In the genomic region with DNA sequence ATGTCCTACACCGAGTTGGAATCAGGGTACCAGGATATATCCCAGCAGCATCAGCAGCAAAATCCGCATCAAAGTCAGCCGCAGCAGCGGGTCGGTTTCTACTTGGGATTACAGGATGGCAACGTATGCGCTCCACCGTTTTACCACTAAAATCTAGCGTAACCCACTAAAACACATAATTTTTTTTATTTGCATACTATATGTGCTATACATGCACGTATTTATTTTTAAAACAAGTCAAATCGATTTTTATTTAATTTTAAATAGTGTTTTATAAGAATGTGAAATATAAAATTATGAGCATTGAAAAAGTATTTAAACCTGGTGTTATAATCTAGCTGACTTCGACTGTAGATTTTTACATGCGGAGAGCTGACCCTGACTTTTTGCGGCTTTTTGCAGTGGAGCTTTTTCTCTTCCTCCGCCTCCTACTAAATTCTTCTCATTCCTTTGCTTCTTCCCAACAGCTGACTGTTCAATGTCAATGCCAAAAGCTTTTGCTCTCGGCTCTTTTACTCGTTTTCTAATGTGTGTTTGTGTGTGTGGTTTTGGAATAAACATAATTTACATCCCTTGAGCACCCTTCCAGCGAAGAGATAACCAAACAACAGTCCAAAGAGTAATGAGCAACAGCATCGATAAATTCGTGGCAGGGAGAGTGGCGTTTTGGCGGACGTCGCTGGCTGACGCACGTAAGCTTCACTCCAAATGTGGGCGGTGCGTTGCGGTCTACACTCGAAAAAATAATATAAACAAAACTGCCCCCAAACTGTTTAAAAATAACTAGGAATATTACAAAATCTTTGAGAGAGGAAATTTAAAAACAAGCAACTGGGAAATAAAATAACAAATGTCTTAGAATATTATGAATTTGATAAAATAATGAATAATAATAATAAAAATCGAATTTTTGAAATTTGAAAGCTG, we compare ENCODE assay signal across 1 fruit fly cellular context.
TF ChIP-seq lines count a peak whose summit lies in the region.

No protein-coding gene starts in this region.

TF ChIP-seq in whole organism, embryonic, 481 proteins besides CTCF, POLR2A, EP300 and RAD21 (continued from another document and continues in another):
- TF ChIP-seq CG10654 (GFP tag; optimal IDR thresholded peaks at IDR 0.05; lab: Kevin White, UChicago) (peak; percentile 6), CG8944 (GFP tag; optimal IDR thresholded peaks at IDR 0.05; lab: Kevin White, UChicago) (no peak), CG10959 (GFP tag; IDR thresholded peaks at IDR 0.05; lab: Robert Waterston, UW) (no peak), wor (GFP tag; IDR thresholded peaks at IDR 0.05; lab: Robert Waterston, UW) (no peak), otp (GFP tag; IDR thresholded peaks at IDR 0.05; lab: Robert Waterston, UW) (no peak), fru (optimal IDR thresholded peaks at IDR 0.05; lab: Kevin White, UChicago) (no peak), zfh1 (GFP tag; IDR thresholded peaks at IDR 0.05; lab: Robert Waterston, UW) (0 out of 3 replicates have a peak, but pooled peaks have one; percentile 5), CG14710 (tag; optimal IDR thresholded peaks at IDR 0.05; lab: Kevin White, UChicago) (peak; percentile 23), CG18599 (GFP tag; optimal IDR thresholded peaks at IDR 0.05; lab: Kevin White, UChicago) (peak; percentile 76), CG15601 (tag; optimal IDR thresholded peaks at IDR 0.05; lab: Kevin White, UChicago) (no peak), CG16863 (GFP tag; optimal IDR thresholded peaks at IDR 0.05; lab: Kevin White, UChicago) (no peak), mld (GFP tag; IDR thresholded peaks at IDR 0.05; lab: Robert Waterston, UW; ENCODE audit: partially characterized antibody) (no peak), CG31441 (GFP tag; IDR thresholded peaks at IDR 0.05; lab: Robert Waterston, UW) (peak; percentile 58), Dip3 (GFP tag; optimal IDR thresholded peaks at IDR 0.05; lab: Kevin White, UChicago) (no peak), CG2889 (GFP tag; IDR thresholded peaks at IDR 0.05; lab: Robert Waterston, UW) (no peak), CG1603 (tag; optimal IDR thresholded peaks at IDR 0.05; lab: Kevin White, UChicago) (no peak), fd102C (GFP tag; optimal IDR thresholded peaks at IDR 0.05; lab: Kevin White, UChicago) (no peak), Hmx (GFP tag; optimal IDR thresholded peaks at IDR 0.05; lab: Kevin White, UChicago) (no peak), Aef1 (GFP tag; IDR thresholded peaks at IDR 0.05; lab: Robert Waterston, UW) (peak; percentile 42; the same call in 1 of the 3 replicates), CG7987 (GFP tag; optimal IDR thresholded peaks at IDR 0.05; lab: Kevin White, UChicago) (no peak), ind (GFP tag; optimal IDR thresholded peaks at IDR 0.05; lab: Kevin White, UChicago) (peak; percentile 39), CG11560 (tag; IDR thresholded peaks at IDR 0.05; lab: Robert Waterston, UW) (no peak), sna (GFP tag; IDR thresholded peaks at IDR 0.05; lab: Robert Waterston, UW; ENCODE audit: partially characterized antibody) (no peak), NC2β (GFP tag; optimal IDR thresholded peaks at IDR 0.05; lab: Kevin White, UChicago) (no peak), dmrt11E (tag; optimal IDR thresholded peaks at IDR 0.05; lab: Kevin White, UChicago) (no peak), Antp (GFP tag; optimal IDR thresholded peaks at IDR 0.05; lab: Kevin White, UChicago) (no peak), sc (optimal IDR thresholded peaks at IDR 0.05; lab: Kevin White, UChicago) (no peak), sc (GFP tag; optimal IDR thresholded peaks at IDR 0.05; lab: Kevin White, UChicago) (no peak), ATbp (GFP tag; optimal IDR thresholded peaks at IDR 0.05; lab: Kevin White, UChicago) (no peak), caup (GFP tag; optimal IDR thresholded peaks at IDR 0.05; lab: Kevin White, UChicago; ENCODE audit: severe bottlenecking) (no peak), Bdp1 (GFP tag; optimal IDR thresholded peaks at IDR 0.05; lab: Kevin White, UChicago) (no peak), CG11695 (GFP tag; IDR thresholded peaks at IDR 0.05; lab: Robert Waterston, UW) (peak; percentile 60; the same call in 2 of the 3 replicates), pita (GFP tag; optimal IDR thresholded peaks at IDR 0.05; lab: Kevin White, UChicago) (no peak), nom (GFP tag; optimal IDR thresholded peaks at IDR 0.05; lab: Kevin White, UChicago) (peak; percentile 24), CG7357 (GFP tag; IDR thresholded peaks at IDR 0.05; lab: Robert Waterston, UW) (peak; percentile 24; the same call in 1 of the 3 replicates), CG2120 (GFP tag; optimal IDR thresholded peaks at IDR 0.05; lab: Kevin White, UChicago) (peak; percentile 26), Sin3A (optimal IDR thresholded peaks at IDR 0.05; lab: Kevin White, UChicago) (no peak), pros (GFP tag; optimal IDR thresholded peaks at IDR 0.05; lab: Kevin White, UChicago) (no peak), NK7.1 (GFP tag; optimal IDR thresholded peaks at IDR 0.05; lab: Kevin White, UChicago) (no peak), CG6813 (GFP tag; optimal IDR thresholded peaks at IDR 0.05; lab: Kevin White, UChicago) (no peak), unpg (GFP tag; optimal IDR thresholded peaks at IDR 0.05; lab: Kevin White, UChicago) (peak; percentile 52), cad (GFP tag; optimal IDR thresholded peaks at IDR 0.05; lab: Kevin White, UChicago) (no peak), pnt (GFP tag; optimal IDR thresholded peaks at IDR 0.05; lab: Kevin White, UChicago) (no peak), hkb (optimal IDR thresholded peaks at IDR 0.05; lab: Kevin White, UChicago) (no peak), hkb (GFP tag; IDR thresholded peaks at IDR 0.05; lab: Robert Waterston, UW) (0 out of 2 replicates have a peak, but pooled peaks have one; percentile 22), CG3726 (GFP tag; IDR thresholded peaks at IDR 0.05; lab: Robert Waterston, UW) (0 out of 3 replicates have a peak, but pooled peaks have one; percentile 13), bigmax (GFP tag; optimal IDR thresholded peaks at IDR 0.05; lab: Kevin White, UChicago) (no peak), wdn (GFP tag; IDR thresholded peaks at IDR 0.05; lab: Robert Waterston, UW) (no peak), Neu2 (GFP tag; optimal IDR thresholded peaks at IDR 0.05; lab: Kevin White, UChicago; ENCODE audit: borderline replicate concordance) (no peak), CG6791 (GFP tag; IDR thresholded peaks at IDR 0.05; lab: Robert Waterston, UW; ENCODE audit: partially characterized antibody) (no peak), chinmo (GFP tag; IDR thresholded peaks at IDR 0.05; lab: Robert Waterston, UW; ENCODE audit: partially characterized antibody) (peak; percentile 72; the same call in 1 of the 4 replicates), usp (GFP tag; optimal IDR thresholded peaks at IDR 0.05; lab: Kevin White, UChicago) (no peak), CG9797 (GFP tag; optimal IDR thresholded peaks at IDR 0.05; lab: Kevin White, UChicago) (no peak), hth (optimal IDR thresholded peaks at IDR 0.05; lab: Kevin White, UChicago) (no peak), Gsc (GFP tag; IDR thresholded peaks at IDR 0.05; lab: Robert Waterston, UW) (no peak), CG12769 (tag; optimal IDR thresholded peaks at IDR 0.05; lab: Kevin White, UChicago) (peak; percentile 53), sim (GFP tag; IDR thresholded peaks at IDR 0.05; lab: Robert Waterston, UW) (no peak), danr (GFP tag; IDR thresholded peaks at IDR 0.05; lab: Robert Waterston, UW) (no peak), MBD-R2 (GFP tag; IDR thresholded peaks at IDR 0.05; lab: Robert Waterston, UW) (peak; percentile 41; the same call in 1 of the 2 replicates), HmgZ (tag; optimal IDR thresholded peaks at IDR 0.05; lab: Kevin White, UChicago) (no peak), CG12299 (tag; optimal IDR thresholded peaks at IDR 0.05; lab: Kevin White, UChicago) (no peak), CG14441 (GFP tag; IDR thresholded peaks at IDR 0.05; lab: Robert Waterston, UW) (peak; percentile 46), sens (GFP tag; lab: Kevin White, UChicago) (no peak), pum (GFP tag; optimal IDR thresholded peaks at IDR 0.05; lab: Kevin White, UChicago) (no peak), Xrp1 (GFP tag; IDR thresholded peaks at IDR 0.05; lab: Robert Waterston, UW) (peak; percentile 22; the same call in 1 of the 2 replicates), cwo (GFP tag; optimal IDR thresholded peaks at IDR 0.05; lab: Kevin White, UChicago) (peak; percentile 15), CG6654 (GFP tag; optimal IDR thresholded peaks at IDR 0.05; lab: Kevin White, UChicago) (no peak), nerfin-1 (tag; optimal IDR thresholded peaks at IDR 0.05; lab: Kevin White, UChicago) (peak; percentile 51), gro (GFP tag; optimal IDR thresholded peaks at IDR 0.05; lab: Kevin White, UChicago) (peak; percentile 18), rib (GFP tag; IDR thresholded peaks at IDR 0.05; lab: Robert Waterston, UW) (peak; percentile 70; the same call in 1 of the 2 replicates), insv (GFP tag; optimal IDR thresholded peaks at IDR 0.05; lab: Kevin White, UChicago) (no peak), CG5953 (GFP tag; IDR thresholded peaks at IDR 0.05; lab: Robert Waterston, UW) (0 out of 2 replicates have a peak, but pooled peaks have one; percentile 32), row (GFP tag; IDR thresholded peaks at IDR 0.05; lab: Robert Waterston, UW) (peak; percentile 37), bbx (GFP tag; IDR thresholded peaks at IDR 0.05; lab: Robert Waterston, UW; ENCODE audit: partially characterized antibody) (no peak), CG7928 (GFP tag; optimal IDR thresholded peaks at IDR 0.05; lab: Kevin White, UChicago) (no peak), fu2 (GFP tag; optimal IDR thresholded peaks at IDR 0.05; lab: Kevin White, UChicago) (no peak), eyg (GFP tag; optimal IDR thresholded peaks at IDR 0.05; lab: Kevin White, UChicago) (no peak), CG30403 (GFP tag; optimal IDR thresholded peaks at IDR 0.05; lab: Kevin White, UChicago) (no peak), CG13424 (tag; optimal IDR thresholded peaks at IDR 0.05; lab: Kevin White, UChicago) (no peak), CG12744 (GFP tag; optimal IDR thresholded peaks at IDR 0.05; lab: Kevin White, UChicago) (no peak), CG42726 (GFP tag; IDR thresholded peaks at IDR 0.05; lab: Robert Waterston, UW; ENCODE audit: partially characterized antibody) (no peak), gcm (GFP tag; optimal IDR thresholded peaks at IDR 0.05; lab: Kevin White, UChicago) (no peak), CG10462 (GFP tag; optimal IDR thresholded peaks at IDR 0.05; lab: Kevin White, UChicago) (no peak), CG11696 (GFP tag; IDR thresholded peaks at IDR 0.05; lab: Robert Waterston, UW) (peak; percentile 74), Spps (tag; optimal IDR thresholded peaks at IDR 0.05; lab: Kevin White, UChicago) (no peak), CG10274 (GFP tag; optimal IDR thresholded peaks at IDR 0.05; lab: Kevin White, UChicago) (no peak), CG31224 (GFP tag; IDR thresholded peaks at IDR 0.05; lab: Robert Waterston, UW) (peak; percentile 16; the same call in 1 of the 2 replicates), bcd (GFP tag; optimal IDR thresholded peaks at IDR 0.05; lab: Kevin White, UChicago) (peak; percentile 37), esg (GFP tag; conservative IDR thresholded peaks at IDR 0.05; lab: Robert Waterston, UW) (no peak), CG3838 (GFP tag; optimal IDR thresholded peaks at IDR 0.05; lab: Kevin White, UChicago) (no peak), MESR4 (GFP tag; optimal IDR thresholded peaks at IDR 0.05; lab: Kevin White, UChicago) (no peak), tll (GFP tag; optimal IDR thresholded peaks at IDR 0.05; lab: Kevin White, UChicago) (no peak), kni (GFP tag; optimal IDR thresholded peaks at IDR 0.05; lab: Kevin White, UChicago) (no peak), Ravus (GFP tag; IDR thresholded peaks at IDR 0.05; lab: Robert Waterston, UW) (peak; percentile 20; the same call in 1 of the 2 replicates), zen (tag; optimal IDR thresholded peaks at IDR 0.05; lab: Kevin White, UChicago) (no peak), ara (GFP tag; IDR thresholded peaks at IDR 0.05; lab: Robert Waterston, UW) (no peak), CG2129 (GFP tag; IDR thresholded peaks at IDR 0.05; lab: Robert Waterston, UW; ENCODE audit: partially characterized antibody) (no peak), CG4328 (GFP tag; optimal IDR thresholded peaks at IDR 0.05; lab: Kevin White, UChicago) (no peak), CG34422 (GFP tag; IDR thresholded peaks at IDR 0.05; lab: Robert Waterston, UW) (0 out of 3 replicates have a peak, but pooled peaks have one; percentile 48), CG17359 (tag; optimal IDR thresholded peaks at IDR 0.05; lab: Kevin White, UChicago) (peak; percentile 54), CG6765 (GFP tag; optimal IDR thresholded peaks at IDR 0.05; lab: Kevin White, UChicago) (no peak), dati (GFP tag; IDR thresholded peaks at IDR 0.05; lab: Robert Waterston, UW) (no peak), CG10565 (GFP tag; optimal IDR thresholded peaks at IDR 0.05; lab: Kevin White, UChicago) (no peak), CG7786 (GFP tag; optimal IDR thresholded peaks at IDR 0.05; lab: Kevin White, UChicago) (no peak), CG8924 (tag; optimal IDR thresholded peaks at IDR 0.05; lab: Kevin White, UChicago) (peak; percentile 39), cg (GFP tag; optimal IDR thresholded peaks at IDR 0.05; lab: Kevin White, UChicago) (peak; percentile 39), slbo (GFP tag; IDR thresholded peaks at IDR 0.05; lab: Robert Waterston, UW) (peak; percentile 66), CG15011 (GFP tag; optimal IDR thresholded peaks at IDR 0.05; lab: Kevin White, UChicago) (peak; percentile 27), CG7556 (GFP tag; optimal IDR thresholded peaks at IDR 0.05; lab: Kevin White, UChicago) (no peak), CG4707 (GFP tag; optimal IDR thresholded peaks at IDR 0.05; lab: Kevin White, UChicago) (no peak), Lim3 (GFP tag; IDR thresholded peaks at IDR 0.05; lab: Robert Waterston, UW) (no peak), tin (GFP tag; optimal IDR thresholded peaks at IDR 0.05; lab: Kevin White, UChicago) (peak; percentile 11), Xbp1 (GFP tag; optimal IDR thresholded peaks at IDR 0.05; lab: Kevin White, UChicago) (peak; percentile 6), Sox102F (GFP tag; optimal IDR thresholded peaks at IDR 0.05; lab: Kevin White, UChicago) (peak; percentile 53), CG11456 (GFP tag; IDR thresholded peaks at IDR 0.05; lab: Robert Waterston, UW) (peak; percentile 67; the same call in 1 of the 3 replicates), CG8290 (GFP tag; optimal IDR thresholded peaks at IDR 0.05; lab: Kevin White, UChicago) (no peak), CG8290 (tag; optimal IDR thresholded peaks at IDR 0.05; lab: Kevin White, UChicago) (peak in 1 of 2 experiments; percentile 4), pan (optimal IDR thresholded peaks at IDR 0.05; lab: Kevin White, UChicago) (no peak), pan (GFP tag; optimal IDR thresholded peaks at IDR 0.05 in 1 of 2, IDR thresholded peaks at IDR 0.05 in 1 of 2) (peak in 1 of 2 experiments; percentile 72), CG30431 (GFP tag; optimal IDR thresholded peaks at IDR 0.05; lab: Kevin White, UChicago) (no peak), chn (GFP tag; optimal IDR thresholded peaks at IDR 0.05; lab: Kevin White, UChicago) (no peak)
